Worm (Caenorhabditis elegans) whole organism, L4 larva: Measurements from ENCODE around the gene C01B9.4.
"Not testable (repeated sequence)": the region's sequence is repeated elsewhere in the genome, so short reads cannot be mapped to it uniquely, and the experiment has no call there.

Source experiments
- F44E2.7 ChIP-seq: fragments of 200-800 bp; sonication (Bioruptor generic); IDR thresholded peaks from 2 replicates; pipeline ENCODE4 v2.1.2; 2022; ENCODE audit warnings: missing genetic modification characterization, missing compliant biosample characterization
- F49E8.2 ChIP-seq: sonication (generic microtip); optimal IDR thresholded peaks from 2 replicates; lab custom pipeline; 2016; ENCODE audit warnings: missing compliant biosample characterization, mild to moderate bottlenecking, missing genetic modification characterization, borderline replicate concordance
- R02D3.7 ChIP-seq: fragments of 150-350 bp; sonication (generic microtip); optimal IDR thresholded peaks from 3 replicates; lab custom pipeline; 2014; ENCODE audit warnings: missing biosample characterization, missing genetic modification characterization
- aha-1 ChIP-seq: fragments of 150-350 bp; peaks from one replicate; lab custom pipeline; 2014; ENCODE audit warnings: missing biosample characterization, missing genetic modification characterization
- cey-2 ChIP-seq: sonication (generic microtip); optimal IDR thresholded peaks from 3 replicates; lab custom pipeline; 2017; ENCODE audit warnings: missing genetic modification characterization, mild to moderate bottlenecking, missing compliant biosample characterization, antibody characterized with exemption, borderline replicate concordance; ENCODE audit not compliant: insufficient read depth
- duxl-1 ChIP-seq: sonication (generic microtip); optimal IDR thresholded peaks from 2 replicates; lab custom pipeline; 2016; ENCODE audit warnings: mild to moderate bottlenecking, missing genetic modification characterization, moderate library complexity, missing compliant biosample characterization; ENCODE audit not compliant: poor library complexity
- egl-43 ChIP-seq: fragments of 200-800 bp; sonication (Bioruptor generic); IDR thresholded peaks from 2 replicates; pipeline ENCODE4 v1.3.6; 2022; ENCODE audit warnings: missing genetic modification reagents, missing genetic modification characterization, missing compliant biosample characterization
- fos-1 ChIP-seq: fragments of 150-350 bp; optimal IDR thresholded peaks from 2 replicates; lab custom pipeline; 2014; ENCODE audit warnings: missing biosample characterization, missing genetic modification characterization
- jun-1 ChIP-seq: fragments of 150-350 bp; optimal IDR thresholded peaks from 2 replicates; lab custom pipeline; 2014; ENCODE audit warnings: missing biosample characterization, missing genetic modification reagents, missing genetic modification characterization
- lin-1 ChIP-seq: fragments of 200-800 bp; sonication (Bioruptor generic); IDR thresholded peaks from 2 replicates; pipeline ENCODE4 v1.3.6; 2022; ENCODE audit warnings: missing genetic modification reagents, missing genetic modification characterization, missing compliant biosample characterization
- lin-13 ChIP-seq: fragments of 150-350 bp; optimal IDR thresholded peaks from 2 replicates; lab custom pipeline; 2014; ENCODE audit warnings: missing biosample characterization, missing genetic modification reagents, missing genetic modification characterization
- lsy-2 ChIP-seq, 2 experiments: fragments of 150-350 bp in 1 of 2; sonication (generic microtip) in 1 of 2; optimal IDR thresholded peaks; 2 replicates each; lab custom pipeline; 2014 to 2017; ENCODE audit warnings: missing biosample characterization in 2 of 2, missing genetic modification characterization in 2 of 2
- mdl-1 ChIP-seq, 2 experiments: fragments of 150-350 bp in 1 of 2; sonication (generic microtip) in 1 of 2; optimal IDR thresholded peaks; 2 replicates each; lab custom pipeline; 2014 to 2017; ENCODE audit warnings: missing biosample characterization in 2 of 2, missing genetic modification characterization in 2 of 2
- mdt-29 ChIP-seq: fragments of 200-800 bp; sonication (Bioruptor generic); IDR thresholded peaks from 2 replicates; pipeline ENCODE4 v1.3.6; 2022; ENCODE audit warnings: missing genetic modification reagents, missing genetic modification characterization, missing compliant biosample characterization
- nhr-102 ChIP-seq: sonication (generic microtip); optimal IDR thresholded peaks from 2 replicates; lab custom pipeline; 2016; ENCODE audit warnings: mild to moderate bottlenecking, missing genetic modification characterization, moderate library complexity, missing compliant biosample characterization
- nhr-11 ChIP-seq: fragments of 150-350 bp; optimal IDR thresholded peaks from 2 replicates; lab custom pipeline; 2014; ENCODE audit warnings: missing biosample characterization, missing genetic modification characterization
- nhr-25 ChIP-seq: sonication (generic microtip); optimal IDR thresholded peaks from 2 replicates; lab custom pipeline; 2017; ENCODE audit warnings: missing genetic modification characterization, mild to moderate bottlenecking, missing compliant biosample characterization, antibody characterized with exemption, moderate library complexity, borderline replicate concordance; ENCODE audit not compliant: insufficient read depth
- nhr-41 ChIP-seq: fragments of 200-800 bp; sonication (Bioruptor generic); IDR thresholded peaks from 2 replicates; pipeline ENCODE4 v1.3.6; 2022; ENCODE audit warnings: missing genetic modification reagents, missing genetic modification characterization, missing compliant biosample characterization
- nhr-42 ChIP-seq: fragments of 200-800 bp; sonication (Bioruptor generic); IDR thresholded peaks from 2 replicates; pipeline ENCODE4 v1.3.6; 2022; ENCODE audit warnings: missing genetic modification characterization, missing compliant biosample characterization
- pha-4 ChIP-seq, 2 experiments: fragments of 150-350 bp in 1 of 2; fragments of 200-800 bp in 1 of 2; sonication (Bioruptor generic) in 1 of 2; IDR thresholded peaks in 1 of 2; optimal IDR thresholded peaks in 1 of 2; 2 replicates each; pipeline versions ENCODE4 v1.3.6 to Lab custom; 2014 to 2022; ENCODE audit warnings: missing genetic modification characterization in 2 of 2, missing genetic modification reagents in 2 of 2, missing biosample characterization in 1 of 2, missing compliant biosample characterization in 1 of 2
- rbr-2 ChIP-seq: sonication (generic microtip); optimal IDR thresholded peaks from 2 replicates; lab custom pipeline; 2016; ENCODE audit warnings: missing genotype, missing genetic modification characterization, missing compliant biosample characterization
- set-16 ChIP-seq: fragments of 200-800 bp; sonication (Bioruptor generic); IDR thresholded peaks from 2 replicates; pipeline ENCODE4 v1.3.6; 2022; ENCODE audit warnings: missing genetic modification reagents, missing genetic modification characterization, missing compliant biosample characterization
- snpc-4 ChIP-seq: fragments of 150-350 bp; optimal IDR thresholded peaks from 2 replicates; lab custom pipeline; 2014; ENCODE audit warnings: missing biosample characterization, missing genetic modification characterization
- spr-3 ChIP-seq: fragments of 200-800 bp; sonication (Bioruptor generic); optimal IDR thresholded peaks from 2 replicates; lab custom pipeline; 2018; ENCODE audit warnings: mild to moderate bottlenecking, missing genetic modification characterization, missing compliant biosample characterization
- unc-62 ChIP-seq, 3 experiments: fragments of 150-350 bp in 1 of 3; sonication (generic microtip); optimal IDR thresholded peaks in 2 of 3; peaks in 1 of 3; 1 replicate in 1 of 3; 2 replicates in 2 of 3; lab custom pipeline; 2014 to 2017; ENCODE audit warnings: missing biosample characterization in 3 of 3, missing genetic modification characterization in 3 of 3, missing genetic modification reagents in 3 of 3, missing genotype in 1 of 3
- zfp-2 ChIP-seq: sonication (generic microtip); optimal IDR thresholded peaks from 2 replicates; lab custom pipeline; 2016; ENCODE audit warnings: mild to moderate bottlenecking, missing genetic modification characterization, missing compliant biosample characterization
- zip-11 ChIP-seq: fragments of 200-800 bp; sonication (Bioruptor generic); IDR thresholded peaks from 2 replicates; pipeline ENCODE4 v1.3.6; 2022; ENCODE audit warnings: missing genetic modification characterization, missing compliant biosample characterization
- ztf-7 ChIP-seq: fragments of 150-350 bp; optimal IDR thresholded peaks from 2 replicates; lab custom pipeline; 2014; ENCODE audit warnings: missing biosample characterization, missing genetic modification characterization

Gene C01B9.4

DNA sequence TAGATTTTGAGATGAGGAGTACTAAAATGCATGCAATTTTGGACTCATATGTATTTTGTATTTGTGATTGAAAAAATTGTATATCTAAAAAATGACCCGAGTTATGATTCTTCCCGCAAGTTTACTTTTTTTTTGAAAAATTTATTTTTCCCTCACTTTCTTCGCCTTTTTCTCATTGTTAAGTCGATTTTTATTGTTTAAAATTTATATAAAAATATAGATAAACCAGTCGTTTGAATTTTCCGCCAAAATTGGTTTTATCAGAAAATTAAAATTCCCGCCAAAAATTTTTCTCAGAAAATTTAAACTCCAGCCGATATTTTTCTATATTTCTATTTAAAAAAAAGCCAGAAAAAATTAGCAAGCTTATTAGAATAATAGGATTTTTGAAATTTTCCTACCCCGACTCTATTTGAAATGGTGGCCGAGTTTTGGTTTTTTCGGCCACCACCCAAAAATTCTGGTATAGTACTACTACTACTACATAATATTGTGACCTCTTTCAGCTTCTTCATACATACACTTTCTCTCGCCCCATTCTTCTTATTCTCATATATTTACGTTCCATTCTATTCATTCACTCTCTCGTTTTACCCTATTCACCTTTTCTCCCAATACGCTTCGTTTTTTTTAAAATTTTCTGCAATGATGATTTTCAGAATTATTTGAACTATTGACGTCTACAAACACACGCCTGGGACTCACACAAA lies 7.9 kb upstream of the C01B9.4 start, which contains the start of gene ZK131.11:
Gene ZK131.11, plus strand, starts transcription at position 660 of the 710 bp plus-strand sequence.
- no peak for TF ChIP-seq F49E8.2
- TF ChIP-seq jun-1 (tag; lab: Kevin White, UChicago), result no peak
- TF ChIP-seq aha-1 (tag; lab: Kevin White, UChicago), result peak; percentile 92
- no peak for TF ChIP-seq mdl-1 (tag; optimal IDR thresholded peaks at IDR 0.05; lab: Kevin White, UChicago)
- no peak for TF ChIP-seq snpc-4 (tag; lab: Kevin White, UChicago)

DNA sequence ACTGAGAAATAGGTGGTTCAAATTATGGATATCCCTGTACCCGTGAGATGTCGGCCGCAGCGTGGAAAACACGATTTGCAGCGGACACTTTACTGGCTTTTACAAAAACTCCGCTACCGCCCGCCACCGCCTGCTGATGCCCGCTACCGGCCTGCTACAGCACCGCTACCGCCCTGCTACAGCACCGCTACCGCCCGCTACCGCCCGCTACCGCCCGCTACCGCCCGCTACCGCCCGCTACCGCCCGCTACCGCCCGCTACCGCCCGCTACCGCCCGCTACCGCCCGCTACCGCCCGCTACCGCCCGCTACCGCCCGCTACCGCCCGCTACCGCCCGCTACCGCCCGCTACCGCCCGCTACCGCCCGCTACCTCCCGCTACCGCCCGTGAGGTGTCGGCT lies 6.9 kb upstream of the C01B9.4 start:
- TF ChIP-seq pha-4 (GFP tag; IDR thresholded peaks at IDR 0.05; lab: Robert Waterston, UW) (peak; percentile 32; the same call in 1 of the 2 replicates), set-16 (GFP tag; lab: Robert Waterston, UW) (peak; percentile 90), egl-43 (GFP tag; lab: Robert Waterston, UW) (0 out of 2 replicates have a peak, but pooled peaks have one; percentile 15)
- not testable (repeated sequence) for TF ChIP-seq pha-4 (tag; optimal IDR thresholded peaks at IDR 0.05; lab: Kevin White, UChicago)

DNA sequence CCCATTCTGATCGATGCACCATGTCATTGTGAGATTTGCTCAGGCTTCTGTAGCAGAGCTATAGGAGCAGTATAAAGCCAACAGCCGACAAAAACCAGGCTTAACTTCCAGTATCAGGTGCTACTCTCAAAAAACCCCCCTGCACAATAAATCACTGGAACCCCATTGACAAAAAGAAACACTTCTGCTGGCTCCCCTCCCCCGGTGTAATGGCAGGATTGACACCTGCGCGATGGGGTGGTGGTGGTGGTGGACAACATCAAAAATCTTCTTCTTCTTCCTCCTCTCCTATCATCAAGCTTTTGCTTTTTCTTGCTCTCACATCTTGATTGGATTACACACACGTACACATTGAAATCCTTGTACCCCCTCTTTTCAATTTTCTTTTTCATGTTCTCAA lies 5.9 kb upstream of the C01B9.4 start:
- TF ChIP-seq unc-62 (GFP tag; optimal IDR thresholded peaks at IDR 0.05 in 1 of 2; lab: Kevin White, UChicago) (peak in 1 of 2 experiments; percentile 70), unc-62 (tag; optimal IDR thresholded peaks at IDR 0.05; lab: Kevin White, UChicago) (no peak), nhr-102 (tag; lab: Kevin White, UChicago) (no peak), set-16 (GFP tag; lab: Robert Waterston, UW) (0 out of 2 replicates have a peak, but pooled peaks have one; percentile 8), nhr-42 (peak; percentile 51; the same call in 1 of the 2 replicates)

DNA sequence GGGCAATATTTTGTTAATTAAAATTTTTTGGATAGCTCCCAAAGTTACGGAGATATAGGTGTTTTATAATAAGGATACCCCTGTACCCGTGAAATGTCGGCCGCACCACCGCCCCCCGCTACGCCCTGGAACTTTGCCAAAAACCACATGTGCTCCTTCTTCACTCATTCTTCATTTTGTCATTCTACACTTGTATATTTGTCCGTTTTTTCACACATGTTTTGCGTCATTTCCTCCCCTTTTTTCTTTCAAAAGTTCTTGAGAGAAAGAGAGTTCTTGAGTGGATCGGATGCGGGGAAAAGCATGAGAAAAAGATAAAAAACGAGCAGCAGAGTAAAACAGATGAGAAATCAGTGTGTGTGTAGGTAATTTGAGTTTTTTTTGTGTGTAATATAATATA lies 5.0 kb upstream of the C01B9.4 start:
- TF ChIP-seq spr-3 (GFP tag; lab: Kevin White, UChicago) (no peak), set-16 (GFP tag; lab: Robert Waterston, UW) (no peak), fos-1 (tag; lab: Kevin White, UChicago) (no peak), nhr-25 (no peak), rbr-2 (tag; lab: Kevin White, UChicago) (no peak), nhr-41 (GFP tag; lab: Robert Waterston, UW) (no peak), zip-11 (GFP tag; lab: Robert Waterston, UW) (no peak), ztf-7 (tag; lab: Kevin White, UChicago) (no peak), mdt-29 (GFP tag; lab: Robert Waterston, UW) (no peak), egl-43 (GFP tag; lab: Robert Waterston, UW) (no peak), nhr-11 (no peak), lin-1 (GFP tag; lab: Robert Waterston, UW) (no peak)

DNA sequence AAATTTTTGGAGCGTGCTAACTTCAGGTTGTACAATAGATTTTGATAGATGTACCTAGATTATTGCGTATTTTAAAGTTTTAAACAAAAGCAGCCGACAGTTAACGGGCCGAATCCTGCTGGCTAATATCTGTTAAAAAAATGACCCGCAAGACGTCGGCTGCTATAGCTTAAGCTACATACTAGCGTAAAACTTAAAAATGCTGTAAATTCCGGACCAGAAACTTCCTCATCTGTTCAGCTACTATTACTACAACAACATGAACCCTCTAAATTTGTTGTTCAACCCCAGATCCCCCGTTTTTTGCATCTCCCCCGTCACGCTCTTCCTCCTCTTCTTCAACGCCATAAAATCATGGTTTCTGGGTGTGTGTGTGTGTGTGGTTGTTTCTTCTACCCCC lies 3.1 kb upstream of the C01B9.4 start:
- TF ChIP-seq unc-62 (GFP tag; optimal IDR thresholded peaks at IDR 0.05 in 1 of 2; lab: Kevin White, UChicago) (peak in 1 of 2 experiments; percentile 91), unc-62 (tag; optimal IDR thresholded peaks at IDR 0.05; lab: Kevin White, UChicago) (no peak), R02D3.7 (no peak), lin-1 (GFP tag; lab: Robert Waterston, UW) (no peak), duxl-1 (tag; lab: Kevin White, UChicago) (no peak), lin-13 (GFP tag; lab: Kevin White, UChicago) (no peak), cey-2 (tag; lab: Kevin White, UChicago) (no peak), F44E2.7 (no peak), zfp-2 (tag; lab: Kevin White, UChicago) (no peak), lsy-2 (tag; optimal IDR thresholded peaks at IDR 0.05; lab: Kevin White, UChicago) (no peak)
- TF ChIP-seq, all 104 proteins: peak for 1
